Worm (Caenorhabditis elegans): Measurements from ENCODE around the gene grl-14.

grl-14 gene

DNA sequence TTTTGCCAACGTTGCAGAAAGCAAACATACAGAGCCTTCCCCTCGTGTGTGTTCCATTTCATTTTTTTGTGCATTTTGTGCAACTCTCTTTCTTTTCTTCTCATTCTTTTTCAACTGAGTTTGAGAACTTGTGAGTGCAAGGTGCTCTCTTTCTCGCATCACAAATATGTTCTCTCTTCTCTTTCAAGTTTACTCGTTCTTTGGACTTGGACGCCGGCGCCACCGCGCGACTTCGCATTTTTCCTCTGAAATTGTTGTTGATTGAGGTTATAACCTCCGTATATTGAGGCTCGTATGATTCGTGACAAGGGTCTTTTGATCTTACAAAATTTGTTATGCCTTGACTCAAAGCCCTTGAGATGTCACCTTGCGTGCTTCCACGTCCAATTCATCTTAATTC lies 48.6 kb upstream of the grl-14 start (continued):
- TF ChIP-seq hlh-17 (GFP tag; optimal IDR thresholded peaks at IDR 0.05; ENCODE audit: borderline replicate concordance) (no peak), nhr-11 (tag; optimal IDR thresholded peaks at IDR 0.05) (no peak), lin-39 (tag; optimal IDR thresholded peaks at IDR 0.05) (no peak), C34B4.2 (tag; optimal IDR thresholded peaks at IDR 0.05) (no peak), ceh-8 (GFP tag; optimal IDR thresholded peaks at IDR 0.05) (peak; percentile 23), Y116A8C.19 (tag; optimal IDR thresholded peaks at IDR 0.05; ENCODE audit: borderline replicate concordance) (no peak), egl-13 (tag; optimal IDR thresholded peaks at IDR 0.05) (peak; percentile 37), ztf-4 (tag; optimal IDR thresholded peaks at IDR 0.05) (peak; percentile 30), elt-3 (tag; optimal IDR thresholded peaks at IDR 0.05) (no peak), lin-15B (tag; optimal IDR thresholded peaks at IDR 0.05) (no peak), rnt-1 (tag; optimal IDR thresholded peaks at IDR 0.05) (peak; percentile 55), ceh-88 (GFP tag; IDR thresholded peaks at IDR 0.05) (no peak), elt-2 (tag; optimal IDR thresholded peaks at IDR 0.05) (peak; percentile 29), irx-1 (tag; optimal IDR thresholded peaks at IDR 0.05) (no peak), ceh-63 (GFP tag; optimal IDR thresholded peaks at IDR 0.05) (no peak), mdl-1 (tag; optimal IDR thresholded peaks at IDR 0.05) (peak in 1 of 2 experiments; percentile 88), nhr-237 (tag; optimal IDR thresholded peaks at IDR 0.05) (peak; percentile 69), dpl-1 (GFP tag; optimal IDR thresholded peaks at IDR 0.05) (peak in 2 of 3 experiments; percentile 5 to 42), zag-1 (tag; optimal IDR thresholded peaks at IDR 0.05) (no peak), alr-1 (tag; optimal IDR thresholded peaks at IDR 0.05; ENCODE audit: borderline replicate concordance) (no peak), nhr-28 (tag; optimal IDR thresholded peaks at IDR 0.05) (no peak), nhr-84 (tag; optimal IDR thresholded peaks at IDR 0.05) (no peak), isw-1 (GFP tag; IDR thresholded peaks at IDR 0.05) (peak; percentile 20; the same call in 1 of the 2 replicates), grh-1 (GFP tag; IDR thresholded peaks at IDR 0.05) (no peak), aly-2 (tag; optimal IDR thresholded peaks at IDR 0.05) (no peak), blmp-1 (tag; optimal IDR thresholded peaks at IDR 0.05) (no peak), C04F5.9 (tag; optimal IDR thresholded peaks at IDR 0.05) (no peak), fkh-8 (tag; optimal IDR thresholded peaks at IDR 0.05) (peak; percentile 90), sup-37 (GFP tag; optimal IDR thresholded peaks at IDR 0.05) (no peak), sox-4 (tag; optimal IDR thresholded peaks at IDR 0.05) (no peak), nhr-77 (tag; optimal IDR thresholded peaks at IDR 0.05) (peak; percentile 72), fkh-4 (tag; optimal IDR thresholded peaks at IDR 0.05; ENCODE audit: borderline replicate concordance) (no peak), pax-3 (tag; optimal IDR thresholded peaks at IDR 0.05) (peak; percentile 29), lin-14 (GFP tag; optimal IDR thresholded peaks at IDR 0.05) (peak; percentile 92), nhr-85 (tag) (no peak), jun-1 (tag; optimal IDR thresholded peaks at IDR 0.05) (peak; percentile 50), dsc-1 (tag; optimal IDR thresholded peaks at IDR 0.05) (peak; percentile 26), tlp-1 (tag; optimal IDR thresholded peaks at IDR 0.05) (no peak), ceh-82 (tag; optimal IDR thresholded peaks at IDR 0.05) (peak; percentile 33 to 66 (median 42)), egl-27 (tag; optimal IDR thresholded peaks at IDR 0.05) (no peak)

DNA sequence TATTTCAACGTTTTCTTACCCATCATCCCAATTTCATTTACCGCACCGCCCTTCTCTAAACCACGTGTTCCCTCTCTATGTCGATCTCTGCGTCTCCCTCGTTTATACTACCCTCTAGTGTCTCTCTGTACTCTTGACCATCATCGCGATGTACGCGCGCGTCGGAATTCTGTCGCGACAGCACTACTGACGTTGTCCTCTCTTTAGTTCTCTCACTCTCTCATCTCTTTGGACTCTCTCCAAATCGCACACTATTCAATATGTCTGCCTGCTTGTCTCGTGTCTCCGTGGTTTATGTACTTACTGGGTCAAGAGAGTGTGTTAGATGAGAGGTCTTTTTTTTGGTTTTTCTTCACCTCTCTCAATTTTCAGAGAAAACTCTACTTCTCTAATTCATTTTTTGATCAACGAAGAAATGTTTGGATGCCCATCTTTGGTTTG lies 47.1 kb upstream of the grl-14 start:
- TF ChIP-seq ama-1 (optimal IDR thresholded peaks at IDR 0.05) (peak; percentile 75), sup-37 (GFP tag; optimal IDR thresholded peaks at IDR 0.05) (peak; percentile 95), aly-2 (tag; optimal IDR thresholded peaks at IDR 0.05) (peak; percentile 67), hpl-2 (GFP tag; optimal IDR thresholded peaks at IDR 0.05) (peak; percentile 92), nhr-11 (tag; optimal IDR thresholded peaks at IDR 0.05) (peak; percentile 93), lir-3 (tag; optimal IDR thresholded peaks at IDR 0.05; ENCODE audit: poor library complexity) (peak; percentile 90), nhr-84 (tag; optimal IDR thresholded peaks at IDR 0.05) (no peak), alr-1 (tag; optimal IDR thresholded peaks at IDR 0.05; ENCODE audit: borderline replicate concordance) (no peak), pax-3 (tag; optimal IDR thresholded peaks at IDR 0.05) (peak; percentile 98), hlh-4 (tag; optimal IDR thresholded peaks at IDR 0.05) (no peak), irx-1 (tag; optimal IDR thresholded peaks at IDR 0.05) (peak; percentile 94), unc-98 (GFP tag; IDR thresholded peaks at IDR 0.05) (peak; percentile 64; the same call in 1 of the 2 replicates), vab-15 (tag; optimal IDR thresholded peaks at IDR 0.05) (peak; percentile 84), ceh-90 (tag; optimal IDR thresholded peaks at IDR 0.05) (no peak), blmp-1 (tag; optimal IDR thresholded peaks at IDR 0.05) (peak; percentile 69), skn-1 (tag; optimal IDR thresholded peaks at IDR 0.05) (peak; percentile 94), jun-1 (tag; optimal IDR thresholded peaks at IDR 0.05) (peak; percentile 96), ztf-4 (tag; optimal IDR thresholded peaks at IDR 0.05) (peak; percentile 97), unc-86 (tag; optimal IDR thresholded peaks at IDR 0.05) (peak; percentile 99), xbp-1 (tag; optimal IDR thresholded peaks at IDR 0.05) (peak; percentile 99), grh-1 (GFP tag; IDR thresholded peaks at IDR 0.05) (peak; percentile 93), lin-35 (GFP tag; optimal IDR thresholded peaks at IDR 0.05) (peak; percentile 87 to 92), dpl-1 (GFP tag; optimal IDR thresholded peaks at IDR 0.05) (peak; percentile 70 to 75 (median 71))

All from whole organism, L1 larva.